Fruit fly (Drosophila melanogaster): ENCODE results near the gene GstO1.

Gene GstO1

DNA sequence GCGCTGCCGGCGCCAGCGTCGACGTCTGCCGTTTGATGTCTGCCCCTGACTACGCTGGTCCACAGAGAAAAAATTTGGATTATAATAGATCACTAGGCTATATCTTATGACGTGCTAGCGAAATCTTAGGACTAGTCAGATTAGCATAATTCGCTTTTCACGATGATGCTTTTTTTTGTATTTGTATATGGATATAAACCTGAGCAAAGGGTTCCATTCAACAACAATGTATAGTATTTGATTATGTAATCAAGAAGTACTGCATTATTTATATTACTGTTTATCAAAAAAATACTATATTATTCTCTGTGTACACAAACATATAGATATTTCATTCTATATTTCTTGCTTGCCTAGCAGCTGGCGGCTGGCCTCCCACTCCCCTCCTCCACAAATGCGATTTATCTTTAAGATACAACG is 22.4 kb upstream of the GstO1 start (continued):
- TF ChIP-seq mirr (GFP tag; optimal IDR thresholded peaks at IDR 0.05) (peak; percentile 43), Atf-2 (GFP tag; optimal IDR thresholded peaks at IDR 0.05) (peak; percentile 69), odd (GFP tag; optimal IDR thresholded peaks at IDR 0.05) (peak; percentile 75), toy (GFP tag; IDR thresholded peaks at IDR 0.05) (peak; percentile 44; the same call in 1 of the 2 replicates), fd102C (GFP tag; optimal IDR thresholded peaks at IDR 0.05) (no peak), dmrt99B (tag; optimal IDR thresholded peaks at IDR 0.05) (peak; percentile 92), E2f1 (GFP tag; IDR thresholded peaks at IDR 0.05) (peak; percentile 65), B-H1 (GFP tag; IDR thresholded peaks at IDR 0.05) (peak; percentile 73), CG4617 (GFP tag; optimal IDR thresholded peaks at IDR 0.05; ENCODE audit: borderline replicate concordance) (peak; percentile 41), CG13123 (GFP tag; optimal IDR thresholded peaks at IDR 0.05) (peak; percentile 73), chinmo (GFP tag; IDR thresholded peaks at IDR 0.05; ENCODE audit: partially characterized antibody) (no peak), Atf6 (GFP tag; IDR thresholded peaks at IDR 0.05) (peak; percentile 90), zen2 (GFP tag; IDR thresholded peaks at IDR 0.05; ENCODE audit: partially characterized antibody) (no peak), CG43689 (GFP tag; IDR thresholded peaks at IDR 0.05) (no peak), slp2 (GFP tag; optimal IDR thresholded peaks at IDR 0.05) (peak; percentile 57), eyg (GFP tag; optimal IDR thresholded peaks at IDR 0.05) (peak; percentile 58), CG6683 (GFP tag; optimal IDR thresholded peaks at IDR 0.05) (peak; percentile 55), pnt (GFP tag; optimal IDR thresholded peaks at IDR 0.05) (peak; percentile 66), CG14860 (GFP tag; IDR thresholded peaks at IDR 0.05; ENCODE audit: partially characterized antibody) (no peak), CG15011 (GFP tag; optimal IDR thresholded peaks at IDR 0.05) (peak; percentile 83), seq (GFP tag; IDR thresholded peaks at IDR 0.05) (peak; percentile 83), sima (GFP tag; optimal IDR thresholded peaks at IDR 0.05) (no peak), CG10274 (GFP tag; optimal IDR thresholded peaks at IDR 0.05) (peak; percentile 72), slou (GFP tag; optimal IDR thresholded peaks at IDR 0.05) (peak; percentile 56), CG4404 (GFP tag; IDR thresholded peaks at IDR 0.05) (peak; percentile 68), gt (GFP tag; IDR thresholded peaks at IDR 0.05) (peak; percentile 48; the same call in 1 of the 2 replicates), CG7745 (tag; optimal IDR thresholded peaks at IDR 0.05) (no peak), CG18262 (tag; optimal IDR thresholded peaks at IDR 0.05) (peak; percentile 87), D (optimal IDR thresholded peaks at IDR 0.05) (no peak), D (GFP tag; optimal IDR thresholded peaks at IDR 0.05) (peak; percentile 71), CG4820 (GFP tag; optimal IDR thresholded peaks at IDR 0.05) (peak; percentile 79), CG15479 (GFP tag; optimal IDR thresholded peaks at IDR 0.05) (no peak), lmd (GFP tag; IDR thresholded peaks at IDR 0.05) (peak; percentile 90), Chrac-16 (GFP tag; optimal IDR thresholded peaks at IDR 0.05) (peak; percentile 76), fu2 (GFP tag; optimal IDR thresholded peaks at IDR 0.05) (peak; percentile 61), Bteb2 (GFP tag; optimal IDR thresholded peaks at IDR 0.05) (peak; percentile 71), hkb (optimal IDR thresholded peaks at IDR 0.05) (no peak), hkb (GFP tag; IDR thresholded peaks at IDR 0.05) (peak; percentile 80), Pdp1 (GFP tag; optimal IDR thresholded peaks at IDR 0.05) (peak; percentile 80 to 94), CG7987 (GFP tag; optimal IDR thresholded peaks at IDR 0.05) (peak; percentile 53), CG4707 (GFP tag; optimal IDR thresholded peaks at IDR 0.05) (peak; percentile 41), dm (GFP tag; optimal IDR thresholded peaks at IDR 0.05) (peak; percentile 18), CG6813 (GFP tag; optimal IDR thresholded peaks at IDR 0.05) (peak; percentile 78), CG13775 (GFP tag; optimal IDR thresholded peaks at IDR 0.05) (peak; percentile 81), cas (GFP tag; IDR thresholded peaks at IDR 0.05) (peak; percentile 69), CG11085 (GFP tag; IDR thresholded peaks at IDR 0.05) (peak; percentile 64), D19A (tag; optimal IDR thresholded peaks at IDR 0.05) (peak; percentile 80), CG9609 (GFP tag; optimal IDR thresholded peaks at IDR 0.05) (peak; percentile 39), caup (GFP tag; optimal IDR thresholded peaks at IDR 0.05; ENCODE audit: severe bottlenecking) (peak; percentile 80), Dll (GFP tag; IDR thresholded peaks at IDR 0.05; ENCODE audit: partially characterized antibody) (no peak), HLH3B (GFP tag; IDR thresholded peaks at IDR 0.05) (peak; percentile 78)

Data from whole organism, embryonic.